Worm (Caenorhabditis elegans) whole organism, L4 larva: ENCODE data around the gene T10B10.9.

ENCODE experiments used
- T20F7.1 ChIP-seq: fragments of 200-800 bp; sonication (Bioruptor generic); optimal IDR thresholded peaks from 2 replicates; lab custom pipeline; 2018; ENCODE audit warnings: mild to moderate bottlenecking, missing genetic modification characterization, missing compliant biosample characterization
- aly-2 ChIP-seq: sonication (generic microtip); optimal IDR thresholded peaks from 2 replicates; lab custom pipeline; 2018; ENCODE audit warnings: missing biosample characterization, missing genetic modification characterization
- duxl-1 ChIP-seq: sonication (generic microtip); optimal IDR thresholded peaks from 2 replicates; lab custom pipeline; 2016; ENCODE audit warnings: mild to moderate bottlenecking, missing genetic modification characterization, moderate library complexity, missing compliant biosample characterization; ENCODE audit not compliant: poor library complexity
- egl-27 ChIP-seq: sonication (generic microtip); optimal IDR thresholded peaks from 3 replicates; lab custom pipeline; 2017; ENCODE audit warnings: missing biosample characterization, missing genetic modification reagents, missing genetic modification characterization
- lin-39 ChIP-seq: fragments of 150-350 bp; optimal IDR thresholded peaks from 2 replicates; lab custom pipeline; 2014; ENCODE audit warnings: missing biosample characterization, missing genetic modification reagents, missing genetic modification characterization
- nhr-77 ChIP-seq: fragments of 150-350 bp; optimal IDR thresholded peaks from 2 replicates; lab custom pipeline; 2014; ENCODE audit warnings: missing biosample characterization, missing genetic modification characterization

ce11 chrX:15116514-15116913 is 47.7 kb upstream of the T10B10.9 start, which contains the start of gene R07D5.2:
- TF ChIP-seq T20F7.1: no peak
- no peak for TF ChIP-seq lin-39
- no peak for TF ChIP-seq egl-27 (tag; lab: Kevin White, UChicago)
- no peak for TF ChIP-seq aly-2 (tag; lab: Kevin White, UChicago)
- no peak for TF ChIP-seq nhr-77
- TF ChIP-seq duxl-1 (tag; lab: Kevin White, UChicago): no peak
